Worm (Caenorhabditis elegans) whole organism, L2 larva: Measurements from ENCODE around the gene srh-125.

Experiments
- C34F6.9 ChIP-seq: fragments of 150-350 bp; optimal IDR thresholded peaks from 2 replicates; lab custom pipeline; 2014; ENCODE audit warnings: missing biosample characterization, missing genetic modification characterization
- R02D3.7 ChIP-seq: fragments of 150-350 bp; optimal IDR thresholded peaks from 2 replicates; lab custom pipeline; 2014; ENCODE audit warnings: missing biosample characterization, missing genetic modification characterization
- Y55F3AM.14 ChIP-seq: fragments of 200-800 bp; sonication (Bioruptor generic); optimal IDR thresholded peaks from 2 replicates; lab custom pipeline; 2018; ENCODE audit warnings: mild to moderate bottlenecking, missing genetic modification characterization, missing compliant biosample characterization
- ZK546.5 ChIP-seq: sonication (generic microtip); optimal IDR thresholded peaks from 2 replicates; lab custom pipeline; 2017; ENCODE audit warnings: missing biosample characterization, missing genetic modification characterization
- alr-1 ChIP-seq: fragments of 150-350 bp; optimal IDR thresholded peaks from 2 replicates; lab custom pipeline; 2014; ENCODE audit warnings: missing biosample characterization, missing genetic modification characterization
- aly-2 ChIP-seq: fragments of 150-350 bp; optimal IDR thresholded peaks from 2 replicates; lab custom pipeline; 2014; ENCODE audit warnings: missing biosample characterization, missing genetic modification characterization
- ama-1 ChIP-seq: fragments of 150-350 bp; optimal IDR thresholded peaks from 2 replicates; lab custom pipeline; 2018; ENCODE audit warnings: inconsistent platforms
- blmp-1 ChIP-seq: sonication (generic microtip); optimal IDR thresholded peaks from 2 replicates; lab custom pipeline; 2017; ENCODE audit warnings: missing genetic modification characterization, mild to moderate bottlenecking, missing compliant biosample characterization, antibody characterized with exemption, moderate library complexity; ENCODE audit not compliant: insufficient read depth
- ceh-16 ChIP-seq: fragments of 150-350 bp; optimal IDR thresholded peaks from 2 replicates; lab custom pipeline; 2014; ENCODE audit warnings: missing biosample characterization, missing genetic modification characterization
- ceh-82 ChIP-seq: fragments of 150-350 bp; optimal IDR thresholded peaks from 2 replicates; lab custom pipeline; 2014; ENCODE audit warnings: missing biosample characterization, missing genetic modification characterization
- crh-2 ChIP-seq: sonication (generic microtip); optimal IDR thresholded peaks from 2 replicates; lab custom pipeline; 2017; ENCODE audit warnings: missing biosample characterization, missing genetic modification characterization
- dmd-4 ChIP-seq: sonication (generic microtip); optimal IDR thresholded peaks from 2 replicates; lab custom pipeline; 2017; ENCODE audit warnings: missing biosample characterization, missing genetic modification characterization
- elt-3 ChIP-seq: sonication (generic microtip); optimal IDR thresholded peaks from 2 replicates; lab custom pipeline; 2017; ENCODE audit warnings: missing biosample characterization, missing genetic modification characterization
- fos-1 ChIP-seq: fragments of 150-350 bp; optimal IDR thresholded peaks from 2 replicates; lab custom pipeline; 2014; ENCODE audit warnings: missing biosample characterization, missing genetic modification characterization
- gmeb-1 ChIP-seq: fragments of 150-350 bp; optimal IDR thresholded peaks from 2 replicates; lab custom pipeline; 2014; ENCODE audit warnings: missing biosample characterization, missing genetic modification characterization
- lin-13 ChIP-seq: fragments of 150-350 bp; optimal IDR thresholded peaks from 2 replicates; lab custom pipeline; 2014; ENCODE audit warnings: missing biosample characterization, missing genetic modification reagents, missing genetic modification characterization
- lin-39 ChIP-seq: fragments of 150-350 bp; optimal IDR thresholded peaks from 2 replicates; lab custom pipeline; 2014; ENCODE audit warnings: missing biosample characterization, missing genetic modification reagents, missing genetic modification characterization
- lsy-2 ChIP-seq, 2 experiments: fragments of 150-350 bp in 1 of 2; sonication (generic microtip) in 1 of 2; optimal IDR thresholded peaks; 2 replicates each; lab custom pipeline; 2014 to 2017; ENCODE audit warnings: missing biosample characterization in 2 of 2, missing genetic modification characterization in 2 of 2
- mdl-1 ChIP-seq, 2 experiments: fragments of 150-350 bp in 1 of 2; sonication (generic microtip) in 1 of 2; optimal IDR thresholded peaks; 2 replicates each; lab custom pipeline; 2017; ENCODE audit warnings: missing biosample characterization in 2 of 2, missing genetic modification characterization in 2 of 2
- nhr-11 ChIP-seq: fragments of 150-350 bp; optimal IDR thresholded peaks from 2 replicates; lab custom pipeline; 2014; ENCODE audit warnings: missing biosample characterization, missing genetic modification characterization
- nhr-12 ChIP-seq: fragments of 150-350 bp; optimal IDR thresholded peaks from 2 replicates; lab custom pipeline; 2014; ENCODE audit warnings: missing biosample characterization, missing genetic modification characterization
- nhr-129 ChIP-seq: fragments of 150-350 bp; optimal IDR thresholded peaks from 2 replicates; lab custom pipeline; 2014; ENCODE audit warnings: missing biosample characterization, missing genetic modification characterization
- nhr-21 ChIP-seq: fragments of 150-350 bp; optimal IDR thresholded peaks from 2 replicates; lab custom pipeline; 2014; ENCODE audit warnings: missing biosample characterization, missing genetic modification characterization
- nhr-237 ChIP-seq: fragments of 150-350 bp; optimal IDR thresholded peaks from 2 replicates; lab custom pipeline; 2014; ENCODE audit warnings: missing biosample characterization, missing genetic modification characterization
- nhr-6 ChIP-seq: fragments of 150-350 bp; optimal IDR thresholded peaks from 2 replicates; lab custom pipeline; 2014; ENCODE audit warnings: missing biosample characterization, missing genetic modification characterization
- nhr-77 ChIP-seq: fragments of 150-350 bp; optimal IDR thresholded peaks from 2 replicates; lab custom pipeline; 2014; ENCODE audit warnings: missing biosample characterization, missing genetic modification characterization
- peb-1 ChIP-seq: fragments of 150-350 bp; optimal IDR thresholded peaks from 2 replicates; lab custom pipeline; 2014; ENCODE audit warnings: missing biosample characterization, missing genetic modification characterization
- skn-1 ChIP-seq: sonication (generic microtip); optimal IDR thresholded peaks from 2 replicates; lab custom pipeline; 2017; ENCODE audit warnings: missing biosample characterization, missing genetic modification characterization
- sma-9 ChIP-seq, 2 experiments: fragments of 150-350 bp in 1 of 2; sonication (generic microtip) in 1 of 2; optimal IDR thresholded peaks; 2 replicates each; lab custom pipeline; 2014 to 2016; ENCODE audit warnings: missing genetic modification characterization in 2 of 2, mild to moderate bottlenecking in 1 of 2, missing biosample characterization in 1 of 2, missing compliant biosample characterization in 1 of 2, missing genetic modification reagents in 1 of 2, moderate library complexity in 1 of 2
- snpc-4 ChIP-seq: fragments of 150-350 bp; optimal IDR thresholded peaks from 2 replicates; lab custom pipeline; 2014; ENCODE audit warnings: missing biosample characterization, missing genetic modification characterization
- unc-39 ChIP-seq: fragments of 150-350 bp; optimal IDR thresholded peaks from 2 replicates; lab custom pipeline; 2014; ENCODE audit warnings: missing biosample characterization, missing genetic modification characterization
- unc-55 ChIP-seq: fragments of 150-350 bp; sonication (generic microtip); optimal IDR thresholded peaks from 3 replicates; lab custom pipeline; 2014; ENCODE audit warnings: missing biosample characterization, missing genetic modification reagents, missing genetic modification characterization
- unc-62 ChIP-seq: fragments of 150-350 bp; optimal IDR thresholded peaks from 2 replicates; lab custom pipeline; 2014; ENCODE audit warnings: missing biosample characterization, missing genetic modification reagents, missing genetic modification characterization
- ztf-4 ChIP-seq: fragments of 150-350 bp; optimal IDR thresholded peaks from 2 replicates; lab custom pipeline; 2014; ENCODE audit warnings: missing biosample characterization, missing genetic modification characterization

Gene srh-125

ce11 chrV:7476766-7477165 lies at the start of gene srh-125:
srh-125 (minus strand) TSS chrV:7476866.
- no peak for TF ChIP-seq peb-1 (tag; lab: Kevin White, UChicago)

- TF ChIP-seq skn-1 (no peak), nhr-6 (tag; lab: Kevin White, UChicago) (no peak), elt-3 (no peak)
Observed at ce11 chrV:7525695-7526094, 49.0 kb upstream of the srh-125 start, which contains the start of gene C54F6.18. C54F6.18 (plus strand) TSS chrV:7525995.

ce11 chrV:7524447-7524846 lies 47.8 kb upstream of the srh-125 start, which contains the start of gene C54F6.20:
C54F6.20 (plus strand) TSS chrV:7524747.
- no peak for TF ChIP-seq lin-39 (tag; lab: Kevin White, UChicago)
- TF ChIP-seq peb-1 (tag; lab: Kevin White, UChicago) = no peak
- no peak for TF ChIP-seq blmp-1 (tag; lab: Kevin White, UChicago)
- TF ChIP-seq ama-1 = no peak
- TF ChIP-seq fos-1 (tag; lab: Kevin White, UChicago) = no peak
- TF ChIP-seq nhr-21 = no peak
- no peak for TF ChIP-seq crh-2 (tag; lab: Kevin White, UChicago)
- TF ChIP-seq ztf-4 = no peak
- TF ChIP-seq C34F6.9 (tag; lab: Kevin White, UChicago) = no peak
- TF ChIP-seq lin-13 = no peak
- TF ChIP-seq elt-3 = no peak
- TF ChIP-seq unc-39 = no peak
- TF ChIP-seq nhr-129 (tag; lab: Kevin White, UChicago) = no peak
- no peak for TF ChIP-seq Y55F3AM.14 (GFP tag; lab: Kevin White, UChicago)
- TF ChIP-seq R02D3.7 (tag; lab: Kevin White, UChicago) = no peak
- TF ChIP-seq, all 48 proteins: peak for 0

- no peak for TF ChIP-seq ztf-4
- TF ChIP-seq ama-1 = no peak
- TF ChIP-seq ceh-82 (tag; lab: Kevin White, UChicago) = no peak
- no peak for TF ChIP-seq elt-3
- no peak for TF ChIP-seq snpc-4 (tag; lab: Kevin White, UChicago)
- TF ChIP-seq nhr-77 (tag; lab: Kevin White, UChicago) = no peak
- TF ChIP-seq nhr-11 (tag; lab: Kevin White, UChicago) = no peak
- no peak for TF ChIP-seq blmp-1 (tag; lab: Kevin White, UChicago)
- TF ChIP-seq ZK546.5 = no peak
- no peak for TF ChIP-seq ceh-16 (tag; lab: Kevin White, UChicago)
- TF ChIP-seq nhr-12 (tag; lab: Kevin White, UChicago) = no peak
- no peak for TF ChIP-seq lin-39 (tag; lab: Kevin White, UChicago)
- TF ChIP-seq dmd-4 (tag; lab: Kevin White, UChicago) = no peak
- TF ChIP-seq unc-62 (GFP tag; lab: Kevin White, UChicago) = no peak
Observed at ce11 chrV:7523392-7523791, 46.7 kb upstream of the srh-125 start, which contains the start of gene C54F6.6. C54F6.6 (plus strand) TSS chrV:7523692.

- no peak for TF ChIP-seq nhr-237
- TF ChIP-seq alr-1 (tag; lab: Kevin White, UChicago) = no peak
- TF ChIP-seq nhr-129 (tag; lab: Kevin White, UChicago) = no peak
- TF ChIP-seq unc-55 (GFP tag; lab: Kevin White, UChicago) = no peak
- no peak for TF ChIP-seq ZK546.5
- TF ChIP-seq lsy-2 (tag; optimal IDR thresholded peaks at IDR 0.05; lab: Kevin White, UChicago) = no peak
- no peak for TF ChIP-seq aly-2 (tag; lab: Kevin White, UChicago)
- no peak for TF ChIP-seq nhr-6 (tag; lab: Kevin White, UChicago)
- no peak for TF ChIP-seq ztf-4
- TF ChIP-seq peb-1 (tag; lab: Kevin White, UChicago) = no peak
- no peak for TF ChIP-seq gmeb-1
- TF ChIP-seq nhr-77 (tag; lab: Kevin White, UChicago) = no peak
- TF ChIP-seq mdl-1 (tag; optimal IDR thresholded peaks at IDR 0.05; lab: Kevin White, UChicago) = no peak
- TF ChIP-seq, all 48 proteins: peak for 0
Observed at ce11 chrV:7522279-7522678, 45.6 kb upstream of the srh-125 start, which contains the start of gene C54F6.15. C54F6.15 (minus strand) TSS chrV:7522379.

- TF ChIP-seq nhr-6 (tag; lab: Kevin White, UChicago) (no peak), sma-9 (GFP tag; optimal IDR thresholded peaks at IDR 0.05; lab: Kevin White, UChicago) (peak; percentile 16), sma-9 (tag; optimal IDR thresholded peaks at IDR 0.05; lab: Kevin White, UChicago) (no peak), fos-1 (tag; lab: Kevin White, UChicago) (peak; percentile 7), gmeb-1 (peak; percentile 15), ceh-16 (tag; lab: Kevin White, UChicago) (no peak)
Observed at ce11 chrV:7521304-7521703, 44.6 kb upstream of the srh-125 start.
